Fruit fly (Drosophila melanogaster) whole organism, prepupa: ENCODE results near the gene CG17560.

Experiments used
- CG1621 ChIP-seq: fragments of 200-800 bp; sonication (Bioruptor generic); optimal IDR thresholded peaks from 3 replicates; lab custom pipeline; 2018; ENCODE audit warnings: missing biosample characterization, mild to moderate bottlenecking, missing genetic modification characterization
- CG31627 ChIP-seq: fragments of 200-800 bp; sonication (Bioruptor generic); optimal IDR thresholded peaks from 3 replicates; lab custom pipeline; 2016; ENCODE audit warnings: missing biosample characterization, missing genetic modification characterization
- CG6276 ChIP-seq: fragments of 200-800 bp; sonication (Bioruptor generic); optimal IDR thresholded peaks from 2 replicates; lab custom pipeline; 2017; ENCODE audit warnings: missing biosample characterization, mild to moderate bottlenecking, missing genetic modification characterization
- CG6792 ChIP-seq: fragments of 200-800 bp; sonication (Bioruptor generic); optimal IDR thresholded peaks from 3 replicates; lab custom pipeline; 2016; ENCODE audit warnings: missing biosample characterization, missing genetic modification characterization
- CG6808 ChIP-seq: fragments of 200-800 bp; sonication (Bioruptor generic); optimal IDR thresholded peaks from 3 replicates; lab custom pipeline; 2017; ENCODE audit warnings: missing biosample characterization, missing genetic modification characterization, mild to moderate bottlenecking, moderate library complexity, missing genetic modification reagents
- CG6854 ChIP-seq: fragments of 200-800 bp; sonication (Bioruptor generic); optimal IDR thresholded peaks from 2 replicates; lab custom pipeline; 2017; ENCODE audit warnings: missing biosample characterization, mild to moderate bottlenecking, missing genetic modification characterization
- CG7368 ChIP-seq: fragments of 200-800 bp; sonication (Bioruptor generic); optimal IDR thresholded peaks from 3 replicates; lab custom pipeline; 2016; ENCODE audit warnings: missing biosample characterization, missing genetic modification characterization
- CG8319 ChIP-seq: fragments of 200-800 bp; sonication (Bioruptor generic); optimal IDR thresholded peaks from 3 replicates; lab custom pipeline; 2016; ENCODE audit warnings: missing biosample characterization, missing genetic modification characterization
- CG9139 ChIP-seq: fragments of 200-800 bp; sonication (Bioruptor generic); optimal IDR thresholded peaks from 3 replicates; lab custom pipeline; 2017; ENCODE audit warnings: missing biosample characterization, mild to moderate bottlenecking, missing genetic modification characterization
- Eip78C ChIP-seq: fragments of 200-800 bp; sonication (Bioruptor generic); peaks from one replicate; lab custom pipeline; 2016; ENCODE audit warnings: missing biosample characterization, missing genetic modification characterization
- Eip93F ChIP-seq: fragments of 200-800 bp; sonication (Bioruptor generic); optimal IDR thresholded peaks from 2 replicates; lab custom pipeline; 2016; ENCODE audit warnings: missing biosample characterization, mild to moderate bottlenecking, missing genetic modification characterization
- Ets21C ChIP-seq: fragments of 200-800 bp; sonication (Bioruptor generic); optimal IDR thresholded peaks from 3 replicates; lab custom pipeline; 2016; ENCODE audit warnings: missing biosample characterization, missing genetic modification characterization
- Hr39 ChIP-seq: fragments of 200-800 bp; sonication (Bioruptor generic); optimal IDR thresholded peaks from 2 replicates; lab custom pipeline; 2016; ENCODE audit warnings: missing biosample characterization, missing genetic modification characterization
- Hr4 ChIP-seq: fragments of 200-800 bp; sonication (Bioruptor generic); optimal IDR thresholded peaks from 3 replicates; lab custom pipeline; 2016; ENCODE audit warnings: missing biosample characterization, missing genetic modification characterization
- Met ChIP-seq: fragments of 200-800 bp; sonication (Bioruptor generic); optimal IDR thresholded peaks from 3 replicates; lab custom pipeline; 2016; ENCODE audit warnings: missing biosample characterization, missing genetic modification characterization
- Smox ChIP-seq: fragments of 200-800 bp; sonication (Bioruptor generic); optimal IDR thresholded peaks from 3 replicates; lab custom pipeline; 2016; ENCODE audit warnings: missing biosample characterization, missing genetic modification characterization
- Sox102F ChIP-seq: fragments of 200-800 bp; sonication (Bioruptor generic); optimal IDR thresholded peaks from 2 replicates; lab custom pipeline; 2016; ENCODE audit warnings: missing biosample characterization, mild to moderate bottlenecking, missing genetic modification characterization
- acj6 ChIP-seq: fragments of 200-800 bp; sonication (Bioruptor generic); optimal IDR thresholded peaks from 3 replicates; lab custom pipeline; 2016; ENCODE audit warnings: missing biosample characterization, missing genetic modification characterization
- cyc ChIP-seq: fragments of 200-800 bp; sonication (Bioruptor generic); optimal IDR thresholded peaks from 3 replicates; lab custom pipeline; 2016; ENCODE audit warnings: missing biosample characterization, missing genetic modification characterization
- dac ChIP-seq: fragments of 200-800 bp; sonication (Bioruptor generic); optimal IDR thresholded peaks from 2 replicates; lab custom pipeline; 2017; ENCODE audit warnings: missing biosample characterization, mild to moderate bottlenecking, missing genetic modification characterization
- dsx ChIP-seq: fragments of 200-800 bp; optimal IDR thresholded peaks from 3 replicates; lab custom pipeline; 2019; ENCODE audit warnings: missing biosample characterization, mild to moderate bottlenecking, missing genetic modification characterization, moderate library complexity; ENCODE audit not compliant: poor library complexity, severe bottlenecking
- eg ChIP-seq: fragments of 200-800 bp; sonication (Bioruptor generic); IDR thresholded peaks from 3 replicates; pipeline ENCODE4 v1.3.6; 2022; ENCODE audit warnings: missing biosample characterization, missing genetic modification characterization
- lz ChIP-seq: fragments of 200-800 bp; sonication (Bioruptor generic); optimal IDR thresholded peaks from 3 replicates; lab custom pipeline; 2016; ENCODE audit warnings: missing biosample characterization, missing genetic modification characterization
- net ChIP-seq: fragments of 200-800 bp; sonication (Bioruptor generic); optimal IDR thresholded peaks from 3 replicates; lab custom pipeline; 2016; ENCODE audit warnings: missing biosample characterization, missing genetic modification characterization
- svp ChIP-seq: fragments of 200-800 bp; sonication (Bioruptor generic); peaks from one replicate; lab custom pipeline; 2016; ENCODE audit warnings: missing biosample characterization, missing genetic modification characterization
- topi ChIP-seq: fragments of 200-800 bp; sonication (Bioruptor generic); optimal IDR thresholded peaks from 3 replicates; lab custom pipeline; 2016; ENCODE audit warnings: missing biosample characterization, missing genetic modification characterization

The CG17560 gene

DNA sequence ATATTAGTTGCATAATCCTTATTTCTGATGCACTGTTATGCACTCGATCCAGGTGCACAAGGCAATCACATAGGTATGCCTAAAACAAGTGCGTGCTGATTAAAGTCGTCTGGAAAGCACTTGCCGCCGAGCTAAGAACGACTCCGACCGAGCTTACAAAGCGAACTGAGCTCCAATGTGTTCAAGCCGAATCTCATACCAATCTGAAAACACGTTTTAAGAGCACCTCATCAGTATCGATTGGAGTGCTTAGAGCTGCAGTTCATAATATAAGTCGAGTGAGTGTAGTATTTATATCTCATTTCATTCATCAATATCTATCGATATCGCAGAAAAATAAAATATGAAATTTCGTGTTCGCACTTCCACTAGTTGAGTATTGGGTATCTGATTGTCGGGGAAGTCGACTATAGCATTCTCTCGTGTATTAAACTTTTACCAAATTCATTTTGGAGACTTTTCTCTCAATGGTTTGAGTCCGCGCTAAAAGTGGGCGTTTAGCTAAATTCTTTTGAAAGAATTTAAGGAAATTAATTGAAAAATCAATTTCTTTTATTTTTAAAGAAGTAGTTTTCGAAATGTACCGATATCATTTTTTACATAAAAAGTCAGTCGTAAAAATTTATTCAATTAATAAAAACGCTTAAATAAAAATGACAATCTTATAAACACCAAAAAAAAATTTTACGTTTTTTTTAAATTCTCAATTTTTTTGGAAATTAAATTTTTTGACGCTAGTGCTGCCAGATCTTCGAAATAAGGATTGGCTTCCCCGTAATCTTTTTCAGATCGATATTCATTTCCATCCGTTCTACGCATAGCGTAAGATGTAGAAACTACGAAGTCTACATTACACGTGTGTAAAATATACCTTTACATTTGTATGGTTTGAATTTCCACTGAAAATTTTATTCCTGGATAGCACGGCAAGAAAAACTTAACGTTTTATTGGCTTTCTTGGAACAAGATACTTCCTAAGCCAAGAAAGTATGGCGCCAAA is 38.0 kb downstream of the CG17560 start, which contains the start of gene modSP (continued):
- TF ChIP-seq CG9139 (GFP tag; lab: Kevin White, UChicago) (peak; percentile 63), lz (peak; percentile 70), CG6276 (GFP tag; lab: Kevin White, UChicago) (no peak), CG6808 (peak; percentile 59), Eip93F (GFP tag; lab: Kevin White, UChicago) (no peak), Eip78C (peak; percentile 88), CG7368 (GFP tag; lab: Kevin White, UChicago) (peak; percentile 18), cyc (peak; percentile 52), acj6 (GFP tag; lab: Kevin White, UChicago) (peak; percentile 58), CG8319 (GFP tag; lab: Kevin White, UChicago) (no peak), Smox (peak; percentile 49), net (peak; percentile 19), dac (no peak), CG1621 (tag; lab: Kevin White, UChicago) (peak; percentile 57), Hr39 (GFP tag; lab: Kevin White, UChicago) (peak; percentile 68), Hr4 (GFP tag; lab: Kevin White, UChicago) (peak; percentile 57), CG6792 (GFP tag; lab: Kevin White, UChicago) (peak; percentile 31), topi (peak; percentile 35), Sox102F (GFP tag; lab: Kevin White, UChicago) (peak; percentile 64), Met (GFP tag; lab: Kevin White, UChicago) (peak; percentile 64), dsx (GFP tag; lab: Kevin White, UChicago) (peak; percentile 20), Ets21C (GFP tag; lab: Kevin White, UChicago) (peak; percentile 37), CG31627 (GFP tag; lab: Kevin White, UChicago) (peak; percentile 58), eg (GFP tag; lab: Robert Waterston, UW) (no peak)

DNA sequence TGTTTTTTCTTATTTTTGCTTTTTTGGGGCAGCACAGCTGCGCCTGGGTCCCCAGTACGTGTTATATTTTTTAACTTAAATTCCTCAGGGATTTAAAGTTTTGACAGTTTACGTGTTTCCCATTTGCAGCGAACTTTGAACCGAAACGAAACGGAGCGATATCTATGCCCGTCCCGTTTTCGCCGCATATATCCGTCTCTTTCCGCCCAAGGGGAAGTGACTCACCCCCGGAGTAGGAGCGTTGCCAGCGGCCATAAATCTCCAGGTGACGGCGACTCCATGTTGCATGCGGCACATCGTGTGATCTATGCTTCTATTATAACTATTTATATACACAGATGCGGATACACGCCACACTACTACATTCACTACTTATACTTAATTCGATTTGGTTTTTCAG is 43.9 kb downstream of the CG17560 start:
- peak; percentile 39 for TF ChIP-seq svp (GFP tag; lab: Kevin White, UChicago)
- TF ChIP-seq Hr4 (GFP tag; lab: Kevin White, UChicago): no peak
- TF ChIP-seq CG6808: no peak

dm6 chr3R:16664144-16664825 is 46.5 kb downstream of the CG17560 start:
- TF ChIP-seq CG6808 (no peak), CG1621 (tag; lab: Kevin White, UChicago) (no peak), Met (GFP tag; lab: Kevin White, UChicago) (no peak), CG6854 (no peak)
- TF ChIP-seq, all 60 proteins: peak for 0
